Worm (Caenorhabditis elegans) whole organism, L4/young adult: ENCODE measurements around the gene Y41D4B.6.
"Not testable (repeated sequence)": the region's sequence is repeated elsewhere in the genome, so short reads cannot be mapped to it uniquely, and the experiment has no call there.

ENCODE experiments used
- W03F9.2 ChIP-seq: fragments of 150-350 bp; optimal IDR thresholded peaks from 2 replicates; lab custom pipeline; 2014; ENCODE audit warnings: missing biosample characterization, missing genetic modification characterization
- dao-5 ChIP-seq: sonication (generic microtip); optimal IDR thresholded peaks from 2 replicates; lab custom pipeline; 2016; ENCODE audit warnings: missing genotype, missing genetic modification characterization, moderate library complexity, missing compliant biosample characterization
- him-1 ChIP-seq: sonication (generic microtip); optimal IDR thresholded peaks from 2 replicates; lab custom pipeline; 2016; ENCODE audit warnings: missing genotype, missing genetic modification reagents, missing genetic modification characterization, missing compliant biosample characterization

Y41D4B.6 gene

DNA sequence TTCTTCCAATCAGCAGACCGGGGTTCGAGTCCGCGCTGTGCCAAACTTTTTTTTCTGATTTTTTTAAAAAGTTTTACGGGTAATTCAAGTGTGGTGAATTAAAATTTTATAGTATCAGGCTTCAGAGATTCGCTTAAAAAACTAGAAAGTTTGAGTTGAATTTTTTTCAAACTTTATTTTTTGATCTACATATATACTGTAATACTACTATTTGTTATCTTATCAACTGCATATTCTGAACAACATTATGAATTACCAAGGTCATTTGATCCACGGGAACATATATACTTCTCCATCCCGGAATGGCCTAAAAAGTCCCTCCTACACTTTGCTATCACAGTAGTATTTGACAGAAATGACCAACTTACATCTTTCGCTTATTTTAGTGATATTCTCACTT is at the start of gene Y41D4B.6:
Y41D4B.6 (plus strand) TSS at position 301 of the 400 bp plus-strand sequence.
- no peak for TF ChIP-seq dao-5 (tag; lab: Kevin White, UChicago)
- no peak for TF ChIP-seq W03F9.2 (tag; lab: Kevin White, UChicago)
- no peak for TF ChIP-seq him-1 (tag; lab: Kevin White, UChicago)

DNA sequence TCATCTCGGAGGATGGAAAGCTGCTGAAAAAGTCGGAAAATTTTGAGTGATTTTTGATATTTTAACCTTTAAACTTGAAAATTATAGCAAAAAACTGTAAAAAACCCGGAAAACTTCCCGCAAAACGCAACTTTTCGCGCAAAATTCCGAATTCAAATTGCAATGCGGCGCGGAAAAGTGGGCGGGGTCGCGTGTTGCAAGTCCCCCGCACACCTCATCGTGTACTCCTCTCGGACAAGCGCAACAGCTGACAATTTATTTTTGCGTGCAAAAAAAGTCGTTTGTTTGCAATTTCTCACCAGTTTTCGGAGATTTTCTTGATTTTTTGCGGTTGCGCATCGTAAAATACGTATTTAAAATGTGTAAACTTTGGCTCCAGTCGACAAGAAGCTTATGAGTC is 37.7 kb upstream of the Y41D4B.6 start, which contains the start of gene npp-8:
npp-8 (minus strand) TSS at position 23 of the 400 bp plus-strand sequence.
- TF ChIP-seq dao-5 (tag; lab: Kevin White, UChicago) (no peak), him-1 (tag; lab: Kevin White, UChicago) (no peak), W03F9.2 (tag; lab: Kevin White, UChicago) (peak; percentile 88)

DNA sequence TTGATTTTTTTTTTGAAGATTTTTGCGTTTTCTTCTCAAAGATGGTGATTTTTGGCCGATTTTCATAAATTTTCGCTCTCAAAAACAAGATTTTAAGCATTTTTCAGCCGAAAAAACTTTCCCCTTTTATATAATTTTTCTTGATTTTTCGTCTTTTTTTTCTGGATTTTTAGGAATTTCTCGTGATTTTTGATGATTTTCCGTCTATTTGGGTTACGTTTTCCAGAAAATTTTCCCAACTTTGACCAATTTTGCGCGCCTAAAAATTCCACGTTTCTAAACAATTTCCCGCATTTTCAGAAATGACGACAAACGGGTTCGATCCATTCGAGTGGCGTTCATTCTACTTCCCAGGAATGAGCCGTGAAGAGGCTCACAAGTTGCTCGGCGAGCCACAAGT is 36.5 kb upstream of the Y41D4B.6 start, which contains the start of gene ced-2:
ced-2 (plus strand) TSS at position 301 of the 400 bp plus-strand sequence.
- TF ChIP-seq W03F9.2 (tag; lab: Kevin White, UChicago) (no peak), him-1 (tag; lab: Kevin White, UChicago) (no peak), dao-5 (tag; lab: Kevin White, UChicago) (no peak)

DNA sequence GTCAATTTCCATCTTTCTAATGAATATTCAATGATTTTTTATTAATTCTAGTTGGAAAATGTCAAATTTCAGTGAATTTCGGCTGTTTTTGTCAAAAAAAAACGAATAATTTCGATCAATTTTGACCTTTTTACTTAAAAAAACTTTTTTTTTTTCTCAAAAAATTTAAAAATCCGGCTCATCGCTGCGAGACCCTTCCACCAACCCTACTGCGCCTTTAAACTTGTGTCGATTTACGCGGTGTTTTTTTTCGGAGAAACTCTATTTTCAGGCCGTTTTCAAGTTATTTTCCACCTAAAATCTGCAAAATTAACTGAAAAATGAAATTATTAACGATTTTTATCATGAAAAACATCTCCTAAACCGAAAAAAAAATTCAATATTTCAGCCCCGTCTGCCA is 32.8 kb upstream of the Y41D4B.6 start:
- no peak for TF ChIP-seq dao-5 (tag; lab: Kevin White, UChicago)
- TF ChIP-seq W03F9.2 (tag; lab: Kevin White, UChicago): no peak
- TF ChIP-seq him-1 (tag; lab: Kevin White, UChicago): no peak

DNA sequence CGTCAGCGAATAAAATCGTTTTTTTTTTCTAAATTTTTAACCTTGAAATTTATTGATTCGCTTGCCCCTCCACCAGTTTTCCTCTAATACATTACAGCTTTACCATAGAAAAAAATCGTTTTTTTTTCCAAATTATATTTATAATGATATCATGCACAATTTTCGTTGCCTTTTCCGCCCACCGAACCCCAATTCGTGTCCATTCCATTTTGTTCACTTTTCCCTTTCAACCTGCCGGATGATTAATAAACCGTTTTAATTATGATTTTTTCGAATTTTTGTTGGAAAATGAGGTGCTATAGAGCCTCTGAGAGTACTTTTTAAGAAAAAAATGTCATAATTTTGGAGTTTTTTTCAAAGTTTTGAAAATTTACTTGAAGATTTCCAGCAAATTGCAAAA is 32.2 kb upstream of the Y41D4B.6 start, which contains the start of gene set-23:
set-23 (plus strand) TSS at position 301 of the 400 bp plus-strand sequence.
- TF ChIP-seq W03F9.2 (tag; lab: Kevin White, UChicago) (no peak), dao-5 (tag; lab: Kevin White, UChicago) (no peak), him-1 (tag; lab: Kevin White, UChicago) (no peak)

DNA sequence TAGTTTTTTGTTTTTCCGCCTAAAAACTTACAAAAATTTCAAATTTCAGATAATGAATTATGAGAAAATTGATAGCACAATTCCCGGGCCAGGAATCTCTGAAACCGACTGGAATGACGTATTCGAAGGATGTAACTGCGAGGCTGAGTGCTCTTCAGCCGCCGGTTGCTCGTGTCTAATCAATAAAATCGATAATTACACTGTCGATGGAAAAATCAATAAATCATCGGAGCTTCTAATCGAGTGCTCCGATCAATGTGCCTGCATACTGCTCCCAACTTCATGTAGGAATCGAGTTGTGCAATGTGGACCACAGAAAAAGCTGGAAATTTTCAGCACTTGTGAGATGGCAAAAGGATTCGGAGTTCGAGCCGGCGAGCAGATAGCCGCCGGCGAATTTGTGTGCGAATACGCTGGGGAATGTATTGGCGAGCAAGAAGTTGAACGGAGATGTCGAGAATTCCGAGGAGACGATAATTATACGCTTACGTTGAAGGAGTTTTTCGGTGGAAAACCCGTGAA is 30.5 kb upstream of the Y41D4B.6 start:
- no peak for TF ChIP-seq W03F9.2 (tag; lab: Kevin White, UChicago)
- no peak for TF ChIP-seq dao-5 (tag; lab: Kevin White, UChicago)
- no peak for TF ChIP-seq him-1 (tag; lab: Kevin White, UChicago)

DNA sequence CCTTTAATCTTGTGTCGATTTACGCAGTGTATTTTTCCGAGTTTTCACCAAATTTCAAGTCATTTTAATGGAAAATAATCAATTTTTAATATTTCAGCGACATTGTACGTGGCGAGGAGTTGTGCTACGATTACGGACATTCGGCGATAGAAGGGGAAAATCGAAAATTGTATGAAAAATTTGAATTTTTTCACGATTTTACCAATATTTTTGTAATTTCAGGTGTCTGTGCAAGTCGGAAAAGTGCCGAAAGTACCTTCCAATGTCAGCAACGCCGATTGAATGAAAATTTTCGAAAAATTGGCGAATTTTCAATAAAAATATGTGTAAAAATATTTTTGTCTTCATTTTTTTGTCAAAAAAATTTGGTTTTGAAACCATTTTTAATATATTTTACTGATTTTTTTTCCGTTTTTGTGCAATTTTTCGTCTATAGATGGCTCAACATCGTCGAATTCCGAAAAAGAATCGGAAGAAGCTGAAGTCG is 28.2 kb upstream of the Y41D4B.6 start, which contains the start of gene Y41D4B.11:
Y41D4B.11 (plus strand) TSS at position 437 of the 487 bp plus-strand sequence.
- TF ChIP-seq W03F9.2 (tag; lab: Kevin White, UChicago) (no peak), dao-5 (tag; lab: Kevin White, UChicago) (no peak), him-1 (tag; lab: Kevin White, UChicago) (no peak)

DNA sequence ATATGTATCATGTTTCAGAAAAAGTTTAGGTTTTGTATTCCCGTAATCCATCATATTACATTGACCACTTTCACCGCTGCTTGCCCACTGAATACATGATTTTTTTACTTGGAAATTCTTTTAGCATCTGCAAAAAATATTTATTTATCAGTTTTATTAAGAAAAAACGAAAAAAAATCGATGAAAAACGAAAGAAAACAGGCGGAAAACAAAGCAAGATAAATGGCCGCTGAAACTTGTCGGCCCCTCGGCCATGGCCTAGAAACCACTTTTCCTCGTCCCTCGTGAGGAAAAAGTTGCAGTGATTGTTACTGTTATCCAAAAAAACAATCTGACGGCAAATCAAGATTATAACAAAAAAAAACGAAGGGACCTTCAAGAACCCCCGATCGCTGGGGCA is 23.6 kb upstream of the Y41D4B.6 start, which contains the start of gene dsl-3:
dsl-3 (plus strand) TSS at position 301 of the 400 bp plus-strand sequence.
- not testable (repeated sequence) for TF ChIP-seq W03F9.2, him-1, dao-5 (tag; lab: Kevin White, UChicago)

DNA sequence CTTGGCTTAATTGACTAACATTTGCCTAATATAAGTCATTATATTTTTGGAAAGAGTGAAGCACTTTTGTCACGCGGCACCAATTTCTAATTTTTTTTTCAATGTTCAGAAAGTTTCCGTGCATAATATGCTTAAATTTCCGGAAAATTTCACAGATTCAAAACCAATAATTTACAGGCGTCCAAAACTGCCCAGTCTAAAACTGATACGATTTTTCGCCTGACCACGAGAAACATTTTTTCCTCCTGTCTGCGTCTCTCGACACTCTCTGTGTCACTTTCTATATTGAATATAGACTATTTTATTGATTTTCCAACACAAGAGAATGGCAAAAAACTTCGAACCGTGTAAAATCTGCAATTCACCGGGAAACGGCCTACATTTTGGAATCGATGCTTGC is 20.0 kb upstream of the Y41D4B.6 start, which contains the start of gene nhr-122:
nhr-122 (plus strand) TSS at position 301 of the 400 bp plus-strand sequence.
- TF ChIP-seq him-1 (tag; lab: Kevin White, UChicago) (no peak), dao-5 (tag; lab: Kevin White, UChicago) (no peak), W03F9.2 (tag; lab: Kevin White, UChicago) (no peak)

DNA sequence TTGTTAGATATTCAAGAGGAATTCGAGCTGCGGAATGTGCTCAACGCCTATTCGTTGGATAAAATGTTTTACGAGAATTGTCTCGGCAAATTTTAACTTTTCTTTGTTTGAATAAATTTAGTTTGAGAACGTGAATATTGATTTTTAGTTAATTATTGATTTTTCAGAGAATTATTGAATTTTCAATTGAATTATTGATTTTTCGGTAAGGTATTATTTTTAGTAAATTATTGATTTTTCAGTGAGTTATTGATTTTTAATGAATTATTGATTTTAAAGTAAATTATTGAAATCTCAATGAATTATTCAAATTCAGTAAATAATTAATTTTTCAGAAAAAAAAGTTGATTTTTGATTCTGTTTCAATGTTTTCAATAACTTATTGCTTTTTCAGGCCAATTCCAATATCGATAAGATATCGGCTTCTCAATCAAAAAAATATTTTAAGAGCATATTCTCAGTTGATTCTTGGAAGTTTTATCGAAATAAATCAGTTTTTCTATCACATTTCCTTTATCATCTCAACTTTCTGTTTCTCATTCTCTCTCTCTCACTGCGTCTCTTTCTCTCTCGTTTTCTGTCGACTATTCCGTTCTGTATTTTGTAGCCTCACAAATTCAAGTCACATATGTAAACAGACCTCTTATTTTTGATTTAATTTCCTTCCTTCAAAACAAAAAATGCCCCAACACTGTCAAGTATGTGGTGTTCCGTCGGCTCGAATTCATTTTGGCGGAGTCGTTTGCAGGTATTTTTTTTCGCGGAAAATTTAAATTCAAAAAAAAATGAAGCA is 13.8 kb upstream of the Y41D4B.6 start, which contains the start of gene nhr-92:
nhr-92 (plus strand) TSS at position 576 of the 793 bp plus-strand sequence.
- no peak for TF ChIP-seq W03F9.2 (tag; lab: Kevin White, UChicago)
- TF ChIP-seq dao-5 (tag; lab: Kevin White, UChicago): no peak
- TF ChIP-seq him-1 (tag; lab: Kevin White, UChicago): no peak

DNA sequence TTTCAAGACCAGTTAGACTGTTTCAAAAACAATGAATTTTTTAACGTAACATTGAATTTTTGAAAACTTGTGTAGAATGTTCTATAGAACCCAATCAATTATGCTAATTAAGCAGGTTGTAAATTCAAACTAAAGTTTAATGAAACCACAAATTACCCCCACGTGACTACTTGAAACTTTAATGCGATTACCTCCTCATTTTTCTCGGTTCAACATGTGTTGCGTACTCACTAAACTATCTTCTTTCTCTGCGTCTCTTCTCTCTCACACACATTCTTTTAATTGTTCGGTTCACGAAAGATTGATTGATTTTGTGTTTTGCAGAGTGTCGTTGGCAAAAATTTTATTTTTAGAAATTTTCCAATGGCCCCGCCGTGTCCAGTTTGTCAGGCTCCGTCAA is 9.8 kb upstream of the Y41D4B.6 start, which contains the start of gene nhr-87:
nhr-87 (plus strand) TSS at position 318 of the 400 bp plus-strand sequence.
- TF ChIP-seq dao-5 (tag; lab: Kevin White, UChicago) (no peak), him-1 (tag; lab: Kevin White, UChicago) (no peak), W03F9.2 (tag; lab: Kevin White, UChicago) (no peak)

DNA sequence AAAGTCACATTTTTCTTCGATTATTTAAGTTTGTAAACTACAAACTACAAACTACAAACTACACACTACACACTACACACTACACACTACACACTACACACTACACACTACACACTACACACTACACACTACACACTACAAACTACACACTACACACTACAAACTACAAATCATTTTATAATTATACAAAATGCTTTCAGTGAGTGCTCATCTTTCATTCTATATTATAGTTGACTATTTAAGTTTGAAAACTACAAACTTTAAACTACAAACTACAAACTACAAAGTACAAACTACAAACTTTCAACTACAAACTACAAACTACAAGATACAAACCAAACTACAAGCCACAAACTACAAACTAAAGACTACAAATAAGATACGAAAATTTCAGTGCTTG is 9.1 kb upstream of the Y41D4B.6 start:
- TF ChIP-seq him-1 (tag; lab: Kevin White, UChicago): no peak
- no peak for TF ChIP-seq dao-5 (tag; lab: Kevin White, UChicago)
- no peak for TF ChIP-seq W03F9.2 (tag; lab: Kevin White, UChicago)
